Worm (Caenorhabditis elegans) whole organism, late embryonic: ENCODE results near the gene clec-241.

Experiments
- ceh-9 ChIP-seq: sonication (generic microtip); optimal IDR thresholded peaks from 2 replicates; lab custom pipeline; 2016; ENCODE audit warnings: mild to moderate bottlenecking, missing genetic modification characterization, inconsistent platforms, missing compliant biosample characterization
- hlh-30 ChIP-seq: sonication (generic microtip); optimal IDR thresholded peaks from 2 replicates; lab custom pipeline; 2017; ENCODE audit warnings: antibody characterized with exemption, missing genetic modification characterization, missing compliant biosample characterization; ENCODE audit not compliant: insufficient read depth
- nhr-232 ChIP-seq: sonication (generic microtip); optimal IDR thresholded peaks from 2 replicates; lab custom pipeline; 2016; ENCODE audit warnings: missing genetic modification characterization, missing compliant biosample characterization
- pha-4 ChIP-seq: fragments of 150-350 bp; optimal IDR thresholded peaks from 2 replicates; lab custom pipeline; 2018; ENCODE audit warnings: missing biosample characterization, missing genetic modification reagents, missing genetic modification characterization

DNA sequence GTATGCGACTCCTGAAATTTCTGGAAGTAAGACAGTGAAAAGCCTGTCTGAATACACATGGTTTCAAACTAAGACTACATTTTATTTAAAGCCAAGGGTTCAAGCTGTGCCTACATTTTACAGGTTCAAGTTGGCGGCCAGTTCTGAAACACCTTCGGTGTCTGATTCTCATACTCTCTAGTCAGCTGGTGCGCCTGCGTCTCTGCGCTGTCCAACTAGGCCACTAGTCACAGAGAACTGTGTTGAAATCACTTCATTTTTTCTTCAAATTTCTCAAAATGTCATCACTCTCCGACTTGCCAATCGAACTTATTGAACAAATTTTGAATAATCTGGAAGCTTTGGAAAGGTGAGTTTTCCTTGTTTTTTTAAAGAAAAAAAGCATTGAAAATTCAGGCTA lies 46.5 kb downstream of the clec-241 start, which contains the start of gene fbxa-90:
- no peak for TF ChIP-seq pha-4 (tag; lab: Kevin White, UChicago)
- TF ChIP-seq hlh-30: no peak
- TF ChIP-seq ceh-9: no peak
- no peak for TF ChIP-seq nhr-232 (tag; lab: Kevin White, UChicago)
